Worm (Caenorhabditis elegans) whole organism, mixed stage, embryonic: Measurements from ENCODE around the gene B0495.7.

ENCODE experiments used
- bed-3 ChIP-seq: fragments of 200-800 bp; sonication (Bioruptor generic); optimal IDR thresholded peaks from 3 replicates; lab custom pipeline; 2018; ENCODE audit warnings: mild to moderate bottlenecking, missing genetic modification characterization, moderate library complexity, missing compliant biosample characterization
- elt-1 ChIP-seq: sonication (generic microtip); optimal IDR thresholded peaks from 2 replicates; lab custom pipeline; 2017; ENCODE audit warnings: missing genetic modification characterization, mild to moderate bottlenecking, missing compliant biosample characterization, antibody characterized with exemption, moderate library complexity, borderline replicate concordance; ENCODE audit not compliant: insufficient read depth
- lin-32 ChIP-seq: fragments of 200-800 bp; sonication (Bioruptor generic); optimal IDR thresholded peaks from 2 replicates; lab custom pipeline; 2018; ENCODE audit warnings: mild to moderate bottlenecking, missing genetic modification characterization, missing compliant biosample characterization
- nhr-237 ChIP-seq: fragments of 150-350 bp; optimal IDR thresholded peaks from 2 replicates; lab custom pipeline; 2014; ENCODE audit warnings: missing biosample characterization, missing genetic modification characterization
- nhr-28 ChIP-seq: fragments of 150-350 bp; optimal IDR thresholded peaks from 2 replicates; lab custom pipeline; 2014; ENCODE audit warnings: missing biosample characterization, missing genetic modification characterization
- pha-4 ChIP-seq: fragments of 150-350 bp; optimal IDR thresholded peaks from 2 replicates; lab custom pipeline; 2018; ENCODE audit warnings: missing biosample characterization, missing genetic modification reagents, missing genetic modification characterization

DNA sequence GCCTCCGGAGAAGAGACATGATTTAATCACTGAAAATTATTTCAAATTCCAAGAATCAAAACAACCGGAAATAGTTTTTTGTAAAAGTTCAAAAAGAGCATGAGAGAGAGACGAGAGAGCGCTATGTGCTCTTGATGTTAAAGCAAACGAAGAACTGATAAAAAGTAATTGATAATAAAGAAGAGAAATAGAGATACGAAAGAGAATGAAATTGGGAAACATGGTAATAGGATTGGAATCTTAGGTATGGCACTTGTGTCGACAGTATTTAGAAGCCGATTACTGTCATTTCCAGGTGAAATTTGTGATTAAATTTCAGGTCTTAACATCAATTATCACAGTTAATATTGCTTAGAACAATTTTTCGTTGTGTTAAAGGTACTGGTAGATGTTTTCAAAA, 11.1 kb downstream of the B0495.7 start, which contains the start of gene nhx-2:
- TF ChIP-seq elt-1 (no peak), lin-32 (GFP tag; lab: Kevin White, UChicago) (no peak), nhr-28 (tag; lab: Kevin White, UChicago) (no peak), bed-3 (GFP tag; lab: Kevin White, UChicago) (no peak), pha-4 (tag; lab: Kevin White, UChicago) (no peak), nhr-237 (tag; lab: Kevin White, UChicago) (no peak)
